Worm (Caenorhabditis elegans) whole organism, L3 larva: ENCODE results near the gene cec-3.

Source experiments
- ama-1 ChIP-seq: fragments of 150-350 bp; optimal IDR thresholded peaks from 2 replicates; lab custom pipeline; 2018
- ceh-16 ChIP-seq: sonication (generic microtip); optimal IDR thresholded peaks from 2 replicates; lab custom pipeline; 2017; ENCODE audit warnings: missing biosample characterization, missing genetic modification characterization
- ceh-82 ChIP-seq: fragments of 150-350 bp; optimal IDR thresholded peaks from 2 replicates; lab custom pipeline; 2014; ENCODE audit warnings: missing biosample characterization, missing genetic modification characterization
- egl-27 ChIP-seq: sonication (generic microtip); optimal IDR thresholded peaks from 4 replicates; lab custom pipeline; 2017; ENCODE audit warnings: missing biosample characterization, missing genetic modification reagents, missing genetic modification characterization
- egl-5 ChIP-seq: fragments of 150-350 bp; optimal IDR thresholded peaks from 2 replicates; lab custom pipeline; 2017; ENCODE audit warnings: missing biosample characterization, missing genetic modification reagents, missing genetic modification characterization, inconsistent platforms
- elt-1 ChIP-seq: fragments of 150-350 bp; optimal IDR thresholded peaks from 2 replicates; lab custom pipeline; 2014; ENCODE audit warnings: missing biosample characterization, missing genetic modification characterization
- elt-2 ChIP-seq: sonication (generic microtip); optimal IDR thresholded peaks from 2 replicates; lab custom pipeline; 2016; ENCODE audit warnings: missing genetic modification reagents, mild to moderate bottlenecking, missing genetic modification characterization, missing compliant biosample characterization
- eor-1 ChIP-seq, 2 experiments: fragments of 150-350 bp; optimal IDR thresholded peaks; 2 replicates each; lab custom pipeline; 2014 to 2018; ENCODE audit warnings: missing biosample characterization in 2 of 2, missing genetic modification characterization in 2 of 2
- fkh-10 ChIP-seq: sonication (generic microtip); optimal IDR thresholded peaks from 2 replicates; lab custom pipeline; 2017; ENCODE audit warnings: missing biosample characterization, missing genetic modification reagents, missing genetic modification characterization
- fkh-2 ChIP-seq: fragments of 150-350 bp; optimal IDR thresholded peaks from 2 replicates; lab custom pipeline; 2014; ENCODE audit warnings: missing biosample characterization, missing genetic modification reagents, missing genetic modification characterization
- hmg-11 ChIP-seq: sonication (generic microtip); optimal IDR thresholded peaks from 2 replicates; lab custom pipeline; 2016; ENCODE audit warnings: missing genetic modification characterization, missing compliant biosample characterization
- jun-1 ChIP-seq: fragments of 150-350 bp; optimal IDR thresholded peaks from 2 replicates; lab custom pipeline; 2014; ENCODE audit warnings: missing biosample characterization, missing genetic modification reagents, missing genetic modification characterization
- lin-15B ChIP-seq: fragments of 150-350 bp; optimal IDR thresholded peaks from 2 replicates; lab custom pipeline; 2014; ENCODE audit warnings: missing biosample characterization, missing genetic modification characterization
- lin-39 ChIP-seq: fragments of 150-350 bp; optimal IDR thresholded peaks from 2 replicates; lab custom pipeline; 2018; ENCODE audit warnings: missing biosample characterization, missing genetic modification reagents, missing genetic modification characterization
- lsy-12 ChIP-seq: sonication (generic microtip); optimal IDR thresholded peaks from 2 replicates; lab custom pipeline; 2016; ENCODE audit warnings: mild to moderate bottlenecking, missing genetic modification characterization, missing compliant biosample characterization
- nfya-1 ChIP-seq: sonication (generic microtip); optimal IDR thresholded peaks from 2 replicates; lab custom pipeline; 2017; ENCODE audit warnings: missing genetic modification characterization, mild to moderate bottlenecking, missing compliant biosample characterization, antibody characterized with exemption, moderate library complexity; ENCODE audit not compliant: insufficient read depth
- nhr-11 ChIP-seq: fragments of 150-350 bp; optimal IDR thresholded peaks from 2 replicates; lab custom pipeline; 2014; ENCODE audit warnings: missing biosample characterization, missing genetic modification characterization
- nhr-12 ChIP-seq: fragments of 150-350 bp; optimal IDR thresholded peaks from 2 replicates; lab custom pipeline; 2014; ENCODE audit warnings: missing biosample characterization, missing genetic modification characterization
- nhr-25 ChIP-seq: sonication (generic microtip); optimal IDR thresholded peaks from 2 replicates; lab custom pipeline; 2017; ENCODE audit warnings: missing biosample characterization, missing genetic modification characterization
- nhr-28 ChIP-seq: fragments of 150-350 bp; optimal IDR thresholded peaks from 2 replicates; lab custom pipeline; 2014; ENCODE audit warnings: missing biosample characterization, missing genetic modification characterization
- nhr-43 ChIP-seq: sonication (generic microtip); optimal IDR thresholded peaks from 2 replicates; lab custom pipeline; 2016; ENCODE audit warnings: mild to moderate bottlenecking, missing genetic modification characterization, missing compliant biosample characterization; ENCODE audit not compliant: poor library complexity, severe bottlenecking
- nhr-67 ChIP-seq: fragments of 150-350 bp; optimal IDR thresholded peaks from 2 replicates; lab custom pipeline; 2014; ENCODE audit warnings: missing biosample characterization, missing genetic modification characterization
- nhr-76 ChIP-seq: fragments of 150-350 bp; sonication (generic microtip); optimal IDR thresholded peaks from 5 replicates; lab custom pipeline; 2014; ENCODE audit warnings: missing biosample characterization, missing genetic modification characterization
- nhr-77 ChIP-seq: fragments of 150-350 bp; optimal IDR thresholded peaks from 2 replicates; lab custom pipeline; 2014; ENCODE audit warnings: missing biosample characterization, missing genetic modification characterization
- pha-4 ChIP-seq: fragments of 150-350 bp; optimal IDR thresholded peaks from 2 replicates; lab custom pipeline; 2014; ENCODE audit warnings: missing biosample characterization, missing genetic modification reagents, missing genetic modification characterization
- sea-2 ChIP-seq: fragments of 150-350 bp; sonication (generic microtip); optimal IDR thresholded peaks from 4 replicates; lab custom pipeline; 2014; ENCODE audit warnings: missing biosample characterization, missing genetic modification reagents, missing genetic modification characterization
- snpc-4 ChIP-seq: fragments of 150-350 bp; optimal IDR thresholded peaks from 2 replicates; lab custom pipeline; 2014; ENCODE audit warnings: missing biosample characterization, missing genetic modification characterization
- tbx-2 ChIP-seq: sonication (generic microtip); optimal IDR thresholded peaks from 2 replicates; lab custom pipeline; 2016; ENCODE audit warnings: mild to moderate bottlenecking, missing genetic modification characterization, missing compliant biosample characterization
- unc-39 ChIP-seq: sonication (generic microtip); optimal IDR thresholded peaks from 4 replicates; lab custom pipeline; 2017; ENCODE audit warnings: missing biosample characterization, missing genetic modification characterization
- unc-62 ChIP-seq: fragments of 150-350 bp; sonication (generic microtip); optimal IDR thresholded peaks from 4 replicates; lab custom pipeline; 2014; ENCODE audit warnings: missing biosample characterization, missing genetic modification reagents, missing genetic modification characterization
- ztf-11 ChIP-seq: fragments of 150-350 bp; optimal IDR thresholded peaks from 2 replicates; lab custom pipeline; 2014; ENCODE audit warnings: missing biosample characterization, missing genetic modification characterization

cec-3 gene

ce11 chrII:7870062-7870461, 12.7 kb upstream of the cec-3 start, which contains the start of gene ztf-17:
Gene ztf-17 (minus strand): TSS chrII:7870162.
- TF ChIP-seq sea-2: no peak
- peak; percentile 1 for TF ChIP-seq elt-2 (tag; lab: Kevin White, UChicago)

- TF ChIP-seq hmg-11 (tag; lab: Kevin White, UChicago): no peak
- no peak for TF ChIP-seq nhr-25 (tag; lab: Kevin White, UChicago)
- TF ChIP-seq lsy-12 (tag; lab: Kevin White, UChicago): no peak
- no peak for TF ChIP-seq nhr-11 (tag; lab: Kevin White, UChicago)
- no peak for TF ChIP-seq eor-1 (tag; optimal IDR thresholded peaks at IDR 0.05; lab: Kevin White, UChicago)
- no peak for TF ChIP-seq unc-62 (GFP tag; lab: Kevin White, UChicago)
- no peak for TF ChIP-seq pha-4
- no peak for TF ChIP-seq fkh-10 (GFP tag; lab: Kevin White, UChicago)
- no peak for TF ChIP-seq ama-1
- no peak for TF ChIP-seq jun-1 (tag; lab: Kevin White, UChicago)
- no peak for TF ChIP-seq unc-39 (tag; lab: Kevin White, UChicago)
- TF ChIP-seq tbx-2: no peak
- TF ChIP-seq nhr-77 (tag; lab: Kevin White, UChicago): no peak
- no peak for TF ChIP-seq ceh-16
- no peak for TF ChIP-seq fkh-2 (tag; lab: Kevin White, UChicago)
- TF ChIP-seq snpc-4 (tag; lab: Kevin White, UChicago): no peak
- TF ChIP-seq ztf-11: no peak
Measured at ce11 chrII:7866081-7866480, 8.7 kb upstream of the cec-3 start.

ce11 chrII:7864892-7865291, 7.5 kb upstream of the cec-3 start:
- TF ChIP-seq nhr-28: no peak
- no peak for TF ChIP-seq nhr-67 (tag; lab: Kevin White, UChicago)

ce11 chrII:7864207-7864606, 6.8 kb upstream of the cec-3 start, which contains the start of gene ostb-1:
Gene ostb-1 (plus strand): TSS chrII:7864507.
- TF ChIP-seq ceh-82 (tag; lab: Kevin White, UChicago) (no peak), nfya-1 (tag; lab: Kevin White, UChicago) (peak; percentile 81), pha-4 (peak; percentile 56), hmg-11 (tag; lab: Kevin White, UChicago) (no peak)
- TF ChIP-seq, all 47 proteins: peak for 2

- TF ChIP-seq nhr-43 (no peak), lin-15B (tag; lab: Kevin White, UChicago) (peak; percentile 48)
- TF ChIP-seq, all 47 proteins: peak for 1
Measured at ce11 chrII:7863480-7864125, 6.2 kb upstream of the cec-3 start.

ce11 chrII:7860221-7860928, 3.0 kb upstream of the cec-3 start, which contains the start of gene lin-5:
Gene lin-5 (plus strand): TSS chrII:7860574.
- TF ChIP-seq lin-39 (tag; lab: Kevin White, UChicago): peak; percentile 64
- TF ChIP-seq egl-27 (tag; lab: Kevin White, UChicago): no peak
- TF ChIP-seq elt-2 (tag; lab: Kevin White, UChicago): peak; percentile 5
- peak; percentile 59 for TF ChIP-seq snpc-4 (tag; lab: Kevin White, UChicago)
- peak; percentile 57 for TF ChIP-seq hmg-11 (tag; lab: Kevin White, UChicago)
- no peak for TF ChIP-seq nhr-12
- TF ChIP-seq nfya-1 (tag; lab: Kevin White, UChicago): peak; percentile 67
- TF ChIP-seq nhr-25 (tag; lab: Kevin White, UChicago): peak; percentile 19
- TF ChIP-seq elt-1 (tag; lab: Kevin White, UChicago): no peak
- no peak for TF ChIP-seq nhr-76 (tag; lab: Kevin White, UChicago)
- TF ChIP-seq egl-5 (tag; lab: Kevin White, UChicago): peak; percentile 54
- no peak for TF ChIP-seq ztf-11
- no peak for TF ChIP-seq jun-1 (tag; lab: Kevin White, UChicago)
- TF ChIP-seq pha-4: peak; percentile 57
- peak; percentile 79 for TF ChIP-seq lin-15B (tag; lab: Kevin White, UChicago)
- TF ChIP-seq, all 47 proteins: peak for 9
